Worm (Caenorhabditis elegans): ENCODE data around the gene ZC513.3.

- TF ChIP-seq W03F9.2 (tag; optimal IDR thresholded peaks at IDR 0.05): no peak
- TF ChIP-seq him-1 (tag; optimal IDR thresholded peaks at IDR 0.05): no peak
- no peak for TF ChIP-seq dao-5 (tag; optimal IDR thresholded peaks at IDR 0.05)
Measured at ce11 chrV:8090595-8090994, 43.8 kb downstream of the ZC513.3 start, which contains the start of gene str-130.

Measured in whole organism, L4/young adult.